Fruit fly (Drosophila melanogaster): ENCODE results near the gene CG7991.

CG7991 gene

dm6 chr3L:1748218-1748617, 73.7 kb downstream of the CG7991 start:
- TF ChIP-seq dmrt93B (GFP tag; optimal IDR thresholded peaks at IDR 0.05) (no peak), Sp1 (GFP tag; optimal IDR thresholded peaks at IDR 0.05) (no peak), dsf (GFP tag; optimal IDR thresholded peaks at IDR 0.05; ENCODE audit: borderline replicate concordance) (no peak), Myc (optimal IDR thresholded peaks at IDR 0.05) (no peak), Vsx2 (GFP tag; optimal IDR thresholded peaks at IDR 0.05; ENCODE audit: partially characterized antibody) (peak; percentile 51)

- TF ChIP-seq Hr78 (GFP tag; optimal IDR thresholded peaks at IDR 0.05): no peak
- no peak for TF ChIP-seq CrebA (GFP tag; optimal IDR thresholded peaks at IDR 0.05; ENCODE audit: borderline replicate concordance)
- TF ChIP-seq Hr83 (GFP tag; optimal IDR thresholded peaks at IDR 0.05; ENCODE audit: poor library complexity, severe bottlenecking): no peak
- TF ChIP-seq lola (GFP tag; optimal IDR thresholded peaks at IDR 0.05): no peak
- no peak for TF ChIP-seq foxo (GFP tag; optimal IDR thresholded peaks at IDR 0.05)
- TF ChIP-seq Vsx2 (GFP tag; optimal IDR thresholded peaks at IDR 0.05; ENCODE audit: partially characterized antibody): no peak
- no peak for TF ChIP-seq br (GFP tag; optimal IDR thresholded peaks at IDR 0.05)
- TF ChIP-seq tai (GFP tag; optimal IDR thresholded peaks at IDR 0.05): no peak
- TF ChIP-seq Jra (GFP tag; optimal IDR thresholded peaks at IDR 0.05): no peak
- TF ChIP-seq Dfd (GFP tag; optimal IDR thresholded peaks at IDR 0.05): no peak
- TF ChIP-seq rgr (GFP tag; optimal IDR thresholded peaks at IDR 0.05): no peak
- TF ChIP-seq woc (GFP tag; optimal IDR thresholded peaks at IDR 0.05): no peak
- TF ChIP-seq CG9705 (GFP tag; optimal IDR thresholded peaks at IDR 0.05): no peak
- no peak for TF ChIP-seq Mio (GFP tag; optimal IDR thresholded peaks at IDR 0.05)
Measured at dm6 chr3L:1754262-1754661, 79.8 kb downstream of the CG7991 start.

dm6 chr3L:1754935-1755334, 80.4 kb downstream of the CG7991 start:
- TF ChIP-seq fru (GFP tag; optimal IDR thresholded peaks at IDR 0.05) (no peak), sv (GFP tag; optimal IDR thresholded peaks at IDR 0.05) (no peak), brk (GFP tag; optimal IDR thresholded peaks at IDR 0.05) (no peak), Sp1 (GFP tag; optimal IDR thresholded peaks at IDR 0.05) (no peak), h (GFP tag; optimal IDR thresholded peaks at IDR 0.05) (no peak), dmrt93B (GFP tag; optimal IDR thresholded peaks at IDR 0.05) (no peak), Dif (GFP tag; optimal IDR thresholded peaks at IDR 0.05; ENCODE audit: partially characterized antibody) (no peak), Rel (GFP tag; optimal IDR thresholded peaks at IDR 0.05) (no peak), Rel (tag; optimal IDR thresholded peaks at IDR 0.05) (no peak), tai (GFP tag; optimal IDR thresholded peaks at IDR 0.05) (no peak), Vsx2 (GFP tag; optimal IDR thresholded peaks at IDR 0.05; ENCODE audit: partially characterized antibody) (no peak), GATAd (GFP tag; optimal IDR thresholded peaks at IDR 0.05) (no peak)

dm6 chr3L:1755458-1755984, 81.0 kb downstream of the CG7991 start, which contains the start of gene Cht2:
TSS of gene Cht2 (minus strand) at chr3L:1755934.
- no peak for TF ChIP-seq brk (GFP tag; optimal IDR thresholded peaks at IDR 0.05)
- peak in 1 of 2 experiments; percentile 67 for TF ChIP-seq dl (GFP tag; optimal IDR thresholded peaks at IDR 0.05; ENCODE audit: insufficient read depth in 1 of 2, partially characterized antibody in 2 of 2)
- no peak for TF ChIP-seq Hnf4 (GFP tag; optimal IDR thresholded peaks at IDR 0.05)
- TF ChIP-seq Hr78 (GFP tag; optimal IDR thresholded peaks at IDR 0.05): no peak
- TF ChIP-seq br (GFP tag; optimal IDR thresholded peaks at IDR 0.05): peak; percentile 42
- TF ChIP-seq tai (GFP tag; optimal IDR thresholded peaks at IDR 0.05): no peak
- TF ChIP-seq dsf (GFP tag; optimal IDR thresholded peaks at IDR 0.05; ENCODE audit: borderline replicate concordance): no peak
- no peak for TF ChIP-seq CrebA (GFP tag; optimal IDR thresholded peaks at IDR 0.05; ENCODE audit: borderline replicate concordance)
- TF ChIP-seq woc (GFP tag; optimal IDR thresholded peaks at IDR 0.05): no peak
- no peak for TF ChIP-seq Myc (optimal IDR thresholded peaks at IDR 0.05)
- TF ChIP-seq N (GFP tag; optimal IDR thresholded peaks at IDR 0.05): no peak
- no peak for TF ChIP-seq Jra (GFP tag; optimal IDR thresholded peaks at IDR 0.05)
- no peak for TF ChIP-seq sage (GFP tag; optimal IDR thresholded peaks at IDR 0.05)
- peak; percentile 38 for TF ChIP-seq fru (GFP tag; optimal IDR thresholded peaks at IDR 0.05)
- no peak for TF ChIP-seq ey (GFP tag; optimal IDR thresholded peaks at IDR 0.05)
- no peak for TF ChIP-seq dmrt93B (GFP tag; optimal IDR thresholded peaks at IDR 0.05)
- TF ChIP-seq rgr (GFP tag; optimal IDR thresholded peaks at IDR 0.05): no peak
- peak; percentile 91 for TF ChIP-seq Dif (GFP tag; optimal IDR thresholded peaks at IDR 0.05; ENCODE audit: partially characterized antibody)
- no peak for TF ChIP-seq Dfd (GFP tag; optimal IDR thresholded peaks at IDR 0.05)
- no peak for TF ChIP-seq lola (GFP tag; optimal IDR thresholded peaks at IDR 0.05)
- peak; percentile 86 for TF ChIP-seq Vsx2 (GFP tag; optimal IDR thresholded peaks at IDR 0.05; ENCODE audit: partially characterized antibody)
- no peak for TF ChIP-seq OdsH (GFP tag; optimal IDR thresholded peaks at IDR 0.05)
- TF ChIP-seq Sp1 (GFP tag; optimal IDR thresholded peaks at IDR 0.05): peak; percentile 27
- TF ChIP-seq psq (GFP tag; optimal IDR thresholded peaks at IDR 0.05): no peak
- peak; percentile 38 for TF ChIP-seq h (GFP tag; optimal IDR thresholded peaks at IDR 0.05)
- TF ChIP-seq Rel (GFP tag; optimal IDR thresholded peaks at IDR 0.05): peak; percentile 4
- TF ChIP-seq Rel (tag; optimal IDR thresholded peaks at IDR 0.05): peak; percentile 22
- TF ChIP-seq pan (optimal IDR thresholded peaks at IDR 0.05): no peak
- no peak for TF ChIP-seq Hr83 (GFP tag; optimal IDR thresholded peaks at IDR 0.05; ENCODE audit: poor library complexity, severe bottlenecking)
